Worm (Caenorhabditis elegans): ENCODE data around the gene gba-2.
A peak's percentile ranks its signal among the peaks of the same experiment; 100 is the strongest.
"Not testable (repeated sequence)": the region's sequence is repeated elsewhere in the genome, so short reads cannot be mapped to it uniquely, and the experiment has no call there.

The gba-2 gene

ce11 chrII:2170085-2170484 is 16.1 kb downstream of the gba-2 start, which contains the start of gene C33C12.12:
C33C12.12 (minus strand) TSS chrII:2170185.
- no peak for TF ChIP-seq mbf-1 (tag; optimal IDR thresholded peaks at IDR 0.05)
- no peak for TF ChIP-seq R02D3.7 (tag; optimal IDR thresholded peaks at IDR 0.05)
- no peak for TF ChIP-seq nhr-10 (tag; optimal IDR thresholded peaks at IDR 0.05)
- TF ChIP-seq ztf-4 (tag; optimal IDR thresholded peaks at IDR 0.05) = no peak
- TF ChIP-seq nhr-11 (tag; optimal IDR thresholded peaks at IDR 0.05) = no peak
- no peak for TF ChIP-seq lin-13 (GFP tag; optimal IDR thresholded peaks at IDR 0.05)
- TF ChIP-seq nhr-6 (tag; optimal IDR thresholded peaks at IDR 0.05) = no peak
- TF ChIP-seq F13H6.1 (tag; optimal IDR thresholded peaks at IDR 0.05) = no peak
- TF ChIP-seq skn-1 (tag; optimal IDR thresholded peaks at IDR 0.05) = no peak
- TF ChIP-seq ceh-82 (tag; optimal IDR thresholded peaks at IDR 0.05) = no peak
- no peak for TF ChIP-seq zag-1 (tag; optimal IDR thresholded peaks at IDR 0.05)

- TF ChIP-seq nhr-10 (tag; optimal IDR thresholded peaks at IDR 0.05) (no peak), elt-3 (tag; optimal IDR thresholded peaks at IDR 0.05) (no peak), ama-1 (optimal IDR thresholded peaks at IDR 0.05) (no peak), nhr-237 (tag; optimal IDR thresholded peaks at IDR 0.05) (no peak), ztf-11 (tag; optimal IDR thresholded peaks at IDR 0.05) (no peak), R02D3.7 (tag; optimal IDR thresholded peaks at IDR 0.05) (no peak), aly-2 (tag; optimal IDR thresholded peaks at IDR 0.05) (no peak), F13H6.1 (tag; optimal IDR thresholded peaks at IDR 0.05) (no peak), nhr-11 (tag; optimal IDR thresholded peaks at IDR 0.05) (no peak)
These were observed 17.9 kb downstream of the gba-2 start, which contains the start of gene fbxb-38 for ce11 chrII:2168374-2168773. fbxb-38 (minus strand) TSS chrII:2168763.

ce11 chrII:2166376-2166775 is 19.9 kb downstream of the gba-2 start, which contains the start of gene C33C12.4:
C33C12.4 (minus strand) TSS chrII:2166476.
- TF ChIP-seq nhr-77 (tag; optimal IDR thresholded peaks at IDR 0.05) = no peak

- not testable (repeated sequence) for TF ChIP-seq mab-5, snpc-4, nhr-10 (tag; optimal IDR thresholded peaks at IDR 0.05)
These were observed 22.8 kb downstream of the gba-2 start, which contains the start of gene C33C12.11 for ce11 chrII:2163370-2163882. C33C12.11 (minus strand) TSS chrII:2163832.

- not testable (repeated sequence) for TF ChIP-seq ztf-11, ZK546.5, nhr-12 (tag; optimal IDR thresholded peaks at IDR 0.05)
These were observed 32.5 kb downstream of the gba-2 start, which contains the start of gene math-18 for ce11 chrII:2153708-2154107. math-18 (plus strand) TSS chrII:2154008.

- TF ChIP-seq dmd-4 (tag; optimal IDR thresholded peaks at IDR 0.05) = no peak
- peak; percentile 64 for TF ChIP-seq fos-1 (tag; optimal IDR thresholded peaks at IDR 0.05)
These were observed 33.8 kb downstream of the gba-2 start for ce11 chrII:2152455-2152854.

ce11 chrII:2150485-2150985 is 35.7 kb downstream of the gba-2 start, which contains the start of the genes C40A11.7 and C40A11.8:
C40A11.7 (minus strand) TSS chrII:2150585.
C40A11.8 (minus strand) TSS chrII:2150935.
- no peak for TF ChIP-seq mbf-1 (tag; optimal IDR thresholded peaks at IDR 0.05)
- TF ChIP-seq R02D3.7 (tag; optimal IDR thresholded peaks at IDR 0.05) = no peak
- no peak for TF ChIP-seq ceh-82 (tag; optimal IDR thresholded peaks at IDR 0.05)
- TF ChIP-seq unc-55 (GFP tag; optimal IDR thresholded peaks at IDR 0.05) = no peak
- no peak for TF ChIP-seq nhr-129 (tag; optimal IDR thresholded peaks at IDR 0.05)
- no peak for TF ChIP-seq mdl-1 (tag; optimal IDR thresholded peaks at IDR 0.05)
- TF ChIP-seq zag-1 (tag; optimal IDR thresholded peaks at IDR 0.05) = no peak
- no peak for TF ChIP-seq ceh-16 (tag; optimal IDR thresholded peaks at IDR 0.05)
- no peak for TF ChIP-seq mab-5 (tag; optimal IDR thresholded peaks at IDR 0.05)
- no peak for TF ChIP-seq nhr-77 (tag; optimal IDR thresholded peaks at IDR 0.05)
- no peak for TF ChIP-seq sma-3 (GFP tag; optimal IDR thresholded peaks at IDR 0.05)

- TF ChIP-seq nhr-23 (tag; optimal IDR thresholded peaks at IDR 0.05) (no peak), dmd-4 (tag; optimal IDR thresholded peaks at IDR 0.05) (no peak), nhr-6 (tag; optimal IDR thresholded peaks at IDR 0.05) (no peak), mab-5 (tag; optimal IDR thresholded peaks at IDR 0.05) (no peak), ama-1 (optimal IDR thresholded peaks at IDR 0.05) (no peak), unc-55 (GFP tag; optimal IDR thresholded peaks at IDR 0.05) (no peak), nhr-237 (tag; optimal IDR thresholded peaks at IDR 0.05) (no peak), peb-1 (tag; optimal IDR thresholded peaks at IDR 0.05) (no peak), nhr-77 (tag; optimal IDR thresholded peaks at IDR 0.05) (no peak), egl-27 (tag; optimal IDR thresholded peaks at IDR 0.05) (no peak), blmp-1 (tag; optimal IDR thresholded peaks at IDR 0.05; ENCODE audit: insufficient read depth) (no peak), F13H6.1 (tag; optimal IDR thresholded peaks at IDR 0.05) (no peak), sma-9 (GFP tag; optimal IDR thresholded peaks at IDR 0.05) (no peak), sma-9 (tag; optimal IDR thresholded peaks at IDR 0.05) (no peak), lsy-2 (tag; optimal IDR thresholded peaks at IDR 0.05) (no peak), gmeb-1 (tag; optimal IDR thresholded peaks at IDR 0.05) (no peak), snpc-4 (tag; optimal IDR thresholded peaks at IDR 0.05) (no peak), alr-1 (tag; optimal IDR thresholded peaks at IDR 0.05) (no peak)
These were observed 39.3 kb downstream of the gba-2 start, which contains the start of gene C40A11.2 for ce11 chrII:2146900-2147375. C40A11.2 (plus strand) TSS chrII:2146950.

Data from whole organism, L2 larva.